Fruit fly (Drosophila melanogaster) whole organism, prepupa: Measurements from ENCODE around the gene Ret.

ENCODE experiments used
- CG10631 ChIP-seq: fragments of 200-800 bp; sonication (Bioruptor generic); optimal IDR thresholded peaks from 2 replicates; lab custom pipeline; 2016; ENCODE audit warnings: missing biosample characterization, missing genetic modification characterization
- CG10669 ChIP-seq: fragments of 200-800 bp; sonication (Bioruptor generic); optimal IDR thresholded peaks from 3 replicates; lab custom pipeline; 2018; ENCODE audit warnings: missing biosample characterization, mild to moderate bottlenecking, missing genetic modification characterization, moderate library complexity
- CG11294 ChIP-seq: fragments of 200-800 bp; sonication (Bioruptor generic); IDR thresholded peaks from 2 replicates; pipeline ENCODE4 v1.3.6; 2022; ENCODE audit warnings: missing biosample characterization, missing genetic modification characterization
- CG11762 ChIP-seq: fragments of 200-800 bp; sonication (Bioruptor generic); optimal IDR thresholded peaks from 3 replicates; lab custom pipeline; 2016; ENCODE audit warnings: missing biosample characterization, missing genetic modification characterization; ENCODE audit not compliant: insufficient read depth
- CG11902 ChIP-seq: fragments of 200-800 bp; sonication (Bioruptor generic); optimal IDR thresholded peaks from 3 replicates; lab custom pipeline; 2016; ENCODE audit warnings: missing biosample characterization, missing genetic modification characterization
- CG15336 ChIP-seq: fragments of 200-800 bp; sonication (Bioruptor generic); IDR thresholded peaks from 2 replicates; pipeline ENCODE4 v1.3.6; 2022; ENCODE audit warnings: missing biosample characterization, missing genetic modification characterization
- CG16779 ChIP-seq: fragments of 200-800 bp; sonication (Bioruptor generic); optimal IDR thresholded peaks from 3 replicates; lab custom pipeline; 2017; ENCODE audit warnings: missing biosample characterization, mild to moderate bottlenecking, missing genetic modification characterization
- CG3032 ChIP-seq: fragments of 200-800 bp; optimal IDR thresholded peaks from 2 replicates; lab custom pipeline; 2019; ENCODE audit warnings: missing biosample characterization, mild to moderate bottlenecking, missing genetic modification characterization, moderate library complexity
- CG31627 ChIP-seq: fragments of 200-800 bp; sonication (Bioruptor generic); optimal IDR thresholded peaks from 3 replicates; lab custom pipeline; 2016; ENCODE audit warnings: missing biosample characterization, missing genetic modification characterization
- CG32006 ChIP-seq: fragments of 200-800 bp; sonication (Bioruptor generic); optimal IDR thresholded peaks from 3 replicates; lab custom pipeline; 2017; ENCODE audit warnings: missing biosample characterization, mild to moderate bottlenecking, missing genetic modification characterization
- CG3919 ChIP-seq: fragments of 200-800 bp; sonication (Bioruptor generic); optimal IDR thresholded peaks from 3 replicates; lab custom pipeline; 2016; ENCODE audit warnings: missing biosample characterization, missing genetic modification characterization
- CG6163 ChIP-seq: fragments of 200-800 bp; sonication (Bioruptor generic); IDR thresholded peaks from 3 replicates; pipeline ENCODE4 v1.3.6; 2022; ENCODE audit warnings: missing biosample characterization, missing genetic modification characterization
- CG6808 ChIP-seq: fragments of 200-800 bp; sonication (Bioruptor generic); optimal IDR thresholded peaks from 3 replicates; lab custom pipeline; 2017; ENCODE audit warnings: missing biosample characterization, missing genetic modification characterization, mild to moderate bottlenecking, moderate library complexity, missing genetic modification reagents
- CG7368 ChIP-seq: fragments of 200-800 bp; sonication (Bioruptor generic); optimal IDR thresholded peaks from 3 replicates; lab custom pipeline; 2016; ENCODE audit warnings: missing biosample characterization, missing genetic modification characterization
- CG8119 ChIP-seq: fragments of 200-800 bp; sonication (Bioruptor generic); IDR thresholded peaks from 3 replicates; pipeline ENCODE4 v1.3.6; 2022; ENCODE audit warnings: missing biosample characterization, missing genetic modification characterization
- CG8319 ChIP-seq: fragments of 200-800 bp; sonication (Bioruptor generic); optimal IDR thresholded peaks from 3 replicates; lab custom pipeline; 2016; ENCODE audit warnings: missing biosample characterization, missing genetic modification characterization
- CG9139 ChIP-seq: fragments of 200-800 bp; sonication (Bioruptor generic); optimal IDR thresholded peaks from 3 replicates; lab custom pipeline; 2017; ENCODE audit warnings: missing biosample characterization, mild to moderate bottlenecking, missing genetic modification characterization
- Eip93F ChIP-seq: fragments of 200-800 bp; sonication (Bioruptor generic); optimal IDR thresholded peaks from 2 replicates; lab custom pipeline; 2016; ENCODE audit warnings: missing biosample characterization, mild to moderate bottlenecking, missing genetic modification characterization
- Ets21C ChIP-seq: fragments of 200-800 bp; sonication (Bioruptor generic); optimal IDR thresholded peaks from 3 replicates; lab custom pipeline; 2016; ENCODE audit warnings: missing biosample characterization, missing genetic modification characterization
- Ets96B ChIP-seq: fragments of 200-800 bp; optimal IDR thresholded peaks from 2 replicates; lab custom pipeline; 2019; ENCODE audit warnings: missing biosample characterization, mild to moderate bottlenecking, missing genetic modification characterization, moderate library complexity
- Gug ChIP-seq: fragments of 200-800 bp; sonication (Bioruptor generic); IDR thresholded peaks from 2 replicates; pipeline ENCODE4 v1.3.6; 2022; ENCODE audit warnings: missing biosample characterization, missing genetic modification characterization
- Hr39 ChIP-seq: fragments of 200-800 bp; sonication (Bioruptor generic); optimal IDR thresholded peaks from 2 replicates; lab custom pipeline; 2016; ENCODE audit warnings: missing biosample characterization, missing genetic modification characterization
- Lpt ChIP-seq: fragments of 200-800 bp; sonication (Bioruptor generic); optimal IDR thresholded peaks from 3 replicates; lab custom pipeline; 2016; ENCODE audit warnings: missing biosample characterization, missing genetic modification characterization
- Met ChIP-seq: fragments of 200-800 bp; sonication (Bioruptor generic); optimal IDR thresholded peaks from 3 replicates; lab custom pipeline; 2016; ENCODE audit warnings: missing biosample characterization, missing genetic modification characterization
- Smox ChIP-seq: fragments of 200-800 bp; sonication (Bioruptor generic); optimal IDR thresholded peaks from 3 replicates; lab custom pipeline; 2016; ENCODE audit warnings: missing biosample characterization, missing genetic modification characterization
- Sox102F ChIP-seq: fragments of 200-800 bp; sonication (Bioruptor generic); optimal IDR thresholded peaks from 2 replicates; lab custom pipeline; 2016; ENCODE audit warnings: missing biosample characterization, mild to moderate bottlenecking, missing genetic modification characterization
- Sox14 ChIP-seq: fragments of 200-800 bp; sonication (Bioruptor generic); optimal IDR thresholded peaks from 3 replicates; lab custom pipeline; 2016; ENCODE audit warnings: missing biosample characterization, missing genetic modification characterization
- Sox15 ChIP-seq: fragments of 200-800 bp; sonication (Bioruptor generic); optimal IDR thresholded peaks from 3 replicates; lab custom pipeline; 2016; ENCODE audit warnings: missing biosample characterization, missing genetic modification characterization
- acj6 ChIP-seq: fragments of 200-800 bp; sonication (Bioruptor generic); optimal IDR thresholded peaks from 3 replicates; lab custom pipeline; 2016; ENCODE audit warnings: missing biosample characterization, missing genetic modification characterization
- cyc ChIP-seq: fragments of 200-800 bp; sonication (Bioruptor generic); optimal IDR thresholded peaks from 3 replicates; lab custom pipeline; 2016; ENCODE audit warnings: missing biosample characterization, missing genetic modification characterization
- dsx ChIP-seq: fragments of 200-800 bp; optimal IDR thresholded peaks from 3 replicates; lab custom pipeline; 2019; ENCODE audit warnings: missing biosample characterization, mild to moderate bottlenecking, missing genetic modification characterization, moderate library complexity; ENCODE audit not compliant: poor library complexity, severe bottlenecking
- eg ChIP-seq: fragments of 200-800 bp; sonication (Bioruptor generic); IDR thresholded peaks from 3 replicates; pipeline ENCODE4 v1.3.6; 2022; ENCODE audit warnings: missing biosample characterization, missing genetic modification characterization
- esn ChIP-seq: fragments of 200-800 bp; sonication (Bioruptor generic); optimal IDR thresholded peaks from 2 replicates; lab custom pipeline; 2016; ENCODE audit warnings: missing biosample characterization, mild to moderate bottlenecking, missing genetic modification characterization, moderate library complexity
- fd59A ChIP-seq: fragments of 200-800 bp; sonication (Bioruptor generic); optimal IDR thresholded peaks from 2 replicates; lab custom pipeline; 2017; ENCODE audit warnings: missing biosample characterization, mild to moderate bottlenecking, missing genetic modification characterization, missing genetic modification reagents
- fkh ChIP-seq: fragments of 200-800 bp; sonication (Bioruptor generic); optimal IDR thresholded peaks from 3 replicates; lab custom pipeline; 2017; ENCODE audit warnings: missing biosample characterization, mild to moderate bottlenecking, missing genetic modification characterization, moderate library complexity
- lz ChIP-seq: fragments of 200-800 bp; sonication (Bioruptor generic); optimal IDR thresholded peaks from 3 replicates; lab custom pipeline; 2016; ENCODE audit warnings: missing biosample characterization, missing genetic modification characterization
- net ChIP-seq: fragments of 200-800 bp; sonication (Bioruptor generic); optimal IDR thresholded peaks from 3 replicates; lab custom pipeline; 2016; ENCODE audit warnings: missing biosample characterization, missing genetic modification characterization
- pdm3 ChIP-seq: fragments of 200-800 bp; sonication (Bioruptor generic); optimal IDR thresholded peaks from 3 replicates; lab custom pipeline; 2016; ENCODE audit warnings: missing biosample characterization, missing genetic modification characterization
- salr ChIP-seq, 2 experiments: fragments of 200-800 bp; sonication (Bioruptor generic); optimal IDR thresholded peaks; 3 replicates each; lab custom pipeline; 2016 to 2018; ENCODE audit warnings: missing biosample characterization in 2 of 2, missing genetic modification characterization in 2 of 2, mild to moderate bottlenecking in 1 of 2
- ss ChIP-seq, 2 experiments: fragments of 200-800 bp; sonication (Bioruptor generic); optimal IDR thresholded peaks; 2 replicates in 1 of 2; 3 replicates in 1 of 2; lab custom pipeline; 2017 to 2018; ENCODE audit warnings: mild to moderate bottlenecking in 2 of 2, missing biosample characterization in 2 of 2, missing genetic modification characterization in 2 of 2, moderate library complexity in 1 of 2
- svp ChIP-seq: fragments of 200-800 bp; sonication (Bioruptor generic); peaks from one replicate; lab custom pipeline; 2016; ENCODE audit warnings: missing biosample characterization, missing genetic modification characterization
- topi ChIP-seq: fragments of 200-800 bp; sonication (Bioruptor generic); optimal IDR thresholded peaks from 3 replicates; lab custom pipeline; 2016; ENCODE audit warnings: missing biosample characterization, missing genetic modification characterization

Gene Ret

dm6 chr2L:21156156-21157040 lies 42.2 kb downstream of the Ret start, which contains the start of the genes Mpp6 and E2f2 (continued):
- no peak for TF ChIP-seq Ets21C
- no peak for TF ChIP-seq Gug
- peak; percentile 46 for TF ChIP-seq esn (GFP tag; lab: Kevin White, UChicago)
- TF ChIP-seq eg (GFP tag; lab: Robert Waterston, UW): no peak
- peak; percentile 5 for TF ChIP-seq CG3919
- TF ChIP-seq ss (GFP tag; optimal IDR thresholded peaks at IDR 0.05; lab: Kevin White, UChicago): no peak
- peak; percentile 43; the same call in 1 of the 3 replicates for TF ChIP-seq CG6163 (GFP tag; lab: Robert Waterston, UW)
- TF ChIP-seq fd59A: no peak
- TF ChIP-seq lz (GFP tag; lab: Kevin White, UChicago): peak; percentile 19
- TF ChIP-seq CG11902 (GFP tag; lab: Kevin White, UChicago): no peak
- no peak for TF ChIP-seq CG15336 (GFP tag; lab: Robert Waterston, UW)
- no peak for TF ChIP-seq CG8119 (GFP tag; lab: Robert Waterston, UW)
- no peak for TF ChIP-seq Eip93F (GFP tag; lab: Kevin White, UChicago)
- TF ChIP-seq fkh (GFP tag; lab: Kevin White, UChicago): peak; percentile 78
- peak; percentile 17 for TF ChIP-seq cyc
- TF ChIP-seq salr (GFP tag; optimal IDR thresholded peaks at IDR 0.05; lab: Kevin White, UChicago): no peak
- TF ChIP-seq Sox102F (GFP tag; lab: Kevin White, UChicago): no peak
- TF ChIP-seq CG10631: peak; percentile 41
- no peak for TF ChIP-seq svp (GFP tag; lab: Kevin White, UChicago)
- no peak for TF ChIP-seq dsx (GFP tag; lab: Kevin White, UChicago)
- peak; percentile 22 for TF ChIP-seq pdm3 (GFP tag; lab: Kevin White, UChicago)
- TF ChIP-seq acj6 (GFP tag; lab: Kevin White, UChicago): no peak
- no peak for TF ChIP-seq Sox15 (GFP tag; lab: Kevin White, UChicago)
- no peak for TF ChIP-seq Hr39
- no peak for TF ChIP-seq CG11762 (GFP tag; lab: Kevin White, UChicago)
- no peak for TF ChIP-seq CG8319
- no peak for TF ChIP-seq CG32006 (GFP tag; lab: Kevin White, UChicago)

- TF ChIP-seq CG16779 (tag; lab: Kevin White, UChicago): no peak
These were observed 44.7 kb downstream of the Ret start for dm6 chr2L:21153844-21154243.

dm6 chr2L:21149053-21149452 lies 49.5 kb downstream of the Ret start:
- TF ChIP-seq CG6808 (GFP tag; lab: Kevin White, UChicago) (no peak), Sox14 (no peak), acj6 (GFP tag; lab: Kevin White, UChicago) (peak; percentile 20), CG10669 (no peak), cyc (peak; percentile 16), Lpt (no peak), fd59A (no peak), Ets96B (tag; lab: Kevin White, UChicago) (peak; percentile 53), CG3032 (tag; lab: Kevin White, UChicago) (peak; percentile 35), Gug (no peak), fkh (GFP tag; lab: Kevin White, UChicago) (no peak), CG7368 (GFP tag; lab: Kevin White, UChicago) (no peak), CG9139 (no peak), CG11762 (GFP tag; lab: Kevin White, UChicago) (no peak), CG11902 (GFP tag; lab: Kevin White, UChicago) (no peak), svp (GFP tag; lab: Kevin White, UChicago) (no peak), lz (GFP tag; lab: Kevin White, UChicago) (peak; percentile 35), CG11294 (GFP tag; lab: Robert Waterston, UW) (no peak), CG8319 (no peak), Sox102F (GFP tag; lab: Kevin White, UChicago) (no peak), topi (peak; percentile 33), esn (GFP tag; lab: Kevin White, UChicago) (peak; percentile 43), CG31627 (GFP tag; lab: Kevin White, UChicago) (peak; percentile 27), Eip93F (GFP tag; lab: Kevin White, UChicago) (no peak), Met (no peak), CG6163 (GFP tag; lab: Robert Waterston, UW) (peak; percentile 71; the same call in 2 of the 3 replicates), CG10631 (peak; percentile 40), CG15336 (GFP tag; lab: Robert Waterston, UW) (peak; percentile 71), net (GFP tag; lab: Kevin White, UChicago) (no peak), Smox (GFP tag; lab: Kevin White, UChicago) (no peak), eg (GFP tag; lab: Robert Waterston, UW) (no peak)
